Worm (Caenorhabditis elegans): ENCODE data around the gene alr-1.

- TF ChIP-seq fos-1 (tag; optimal IDR thresholded peaks at IDR 0.05) = no peak
- TF ChIP-seq fkh-10 (GFP tag; optimal IDR thresholded peaks at IDR 0.05) = no peak
- no peak for TF ChIP-seq sea-2 (GFP tag; optimal IDR thresholded peaks at IDR 0.05)
- TF ChIP-seq R02D3.7 (tag; optimal IDR thresholded peaks at IDR 0.05) = no peak
- no peak for TF ChIP-seq elt-3 (tag; optimal IDR thresholded peaks at IDR 0.05)
- no peak for TF ChIP-seq nfya-1 (tag; optimal IDR thresholded peaks at IDR 0.05; ENCODE audit: insufficient read depth)
- no peak for TF ChIP-seq nhr-77 (tag; optimal IDR thresholded peaks at IDR 0.05)
- TF ChIP-seq mml-1 (tag; optimal IDR thresholded peaks at IDR 0.05) = no peak
- TF ChIP-seq nhr-25 (tag; optimal IDR thresholded peaks at IDR 0.05) = no peak
- TF ChIP-seq pha-4 (tag; optimal IDR thresholded peaks at IDR 0.05) = no peak
- TF ChIP-seq lsy-12 (tag; optimal IDR thresholded peaks at IDR 0.05) = no peak
Measured at ce11 chrX:11125520-11125919, at the start of gene alr-1.

Measured in whole organism, L3 larva.